Worm (Caenorhabditis elegans) whole organism, L4/young adult: ENCODE data around the gene ZK1086.2.

ENCODE experiments used
- W03F9.2 ChIP-seq: fragments of 150-350 bp; optimal IDR thresholded peaks from 2 replicates; lab custom pipeline; 2014; ENCODE audit warnings: missing biosample characterization, missing genetic modification characterization
- him-1 ChIP-seq: sonication (generic microtip); optimal IDR thresholded peaks from 2 replicates; lab custom pipeline; 2016; ENCODE audit warnings: missing genotype, missing genetic modification reagents, missing genetic modification characterization, missing compliant biosample characterization

ce11 chrX:13841277-13841676 lies 47.9 kb upstream of the ZK1086.2 start, which contains the start of gene M03B6.1:
- no peak for TF ChIP-seq him-1 (tag; lab: Kevin White, UChicago)
- no peak for TF ChIP-seq W03F9.2 (tag; lab: Kevin White, UChicago)
